Worm (Caenorhabditis elegans) whole organism, early embryonic: ENCODE data around the gene F40G12.10.
"Not testable (repeated sequence)": the region's sequence is repeated elsewhere in the genome, so short reads cannot be mapped to it uniquely, and the experiment has no call there.

Experiments
- B0310.2 ChIP-seq: sonication (generic microtip); optimal IDR thresholded peaks from 2 replicates; lab custom pipeline; 2016; ENCODE audit warnings: mild to moderate bottlenecking, missing genetic modification characterization, missing compliant biosample characterization
- F13C5.2 ChIP-seq: sonication (generic microtip); optimal IDR thresholded peaks from 2 replicates; lab custom pipeline; 2017; ENCODE audit warnings: mild to moderate bottlenecking, missing genetic modification characterization, inconsistent platforms, missing compliant biosample characterization
- aly-1 ChIP-seq: sonication (generic microtip); optimal IDR thresholded peaks from 2 replicates; lab custom pipeline; 2016; ENCODE audit warnings: missing genetic modification characterization, missing compliant biosample characterization
- ama-1 ChIP-seq: fragments of 150-350 bp; optimal IDR thresholded peaks from 2 replicates; lab custom pipeline; 2014
- ceh-13 ChIP-seq: fragments of 200-800 bp; sonication (Bioruptor generic); optimal IDR thresholded peaks from 2 replicates; lab custom pipeline; 2018; ENCODE audit warnings: mild to moderate bottlenecking, missing genetic modification characterization, missing compliant biosample characterization
- ceh-36 ChIP-seq: sonication (generic microtip); optimal IDR thresholded peaks from 2 replicates; lab custom pipeline; 2016; ENCODE audit warnings: missing genetic modification characterization, inconsistent platforms, missing compliant biosample characterization
- ets-7 ChIP-seq: sonication (generic microtip); optimal IDR thresholded peaks from 2 replicates; lab custom pipeline; 2016; ENCODE audit warnings: missing genotype, missing genetic modification characterization, missing compliant biosample characterization
- flt-1 ChIP-seq: fragments of 200-800 bp; sonication (Bioruptor generic); IDR thresholded peaks from 2 replicates; pipeline ENCODE4 v1.3.6; 2022; ENCODE audit warnings: missing genetic modification characterization, missing compliant biosample characterization
- hmbx-1 ChIP-seq: sonication (generic microtip); optimal IDR thresholded peaks from 2 replicates; lab custom pipeline; 2016; ENCODE audit warnings: mild to moderate bottlenecking, missing genetic modification characterization, missing compliant biosample characterization
- hmg-4 ChIP-seq: fragments of 200-800 bp; sonication (Bioruptor generic); optimal IDR thresholded peaks from 2 replicates; lab custom pipeline; 2018; ENCODE audit warnings: mild to moderate bottlenecking, missing genetic modification characterization, missing compliant biosample characterization
- hnd-1 ChIP-seq: sonication (generic microtip); optimal IDR thresholded peaks from 2 replicates; lab custom pipeline; 2016; ENCODE audit warnings: missing genetic modification characterization, missing compliant biosample characterization
- pes-1 ChIP-seq: fragments of 200-800 bp; sonication (Bioruptor generic); IDR thresholded peaks from 2 replicates; pipeline ENCODE4 v1.3.6; 2022; ENCODE audit warnings: missing genetic modification reagents, missing genetic modification characterization, missing compliant biosample characterization
- scrt-1 ChIP-seq: fragments of 200-800 bp; sonication (Bioruptor generic); IDR thresholded peaks from 2 replicates; pipeline ENCODE4 v1.3.6; 2022; ENCODE audit warnings: missing genetic modification characterization, missing compliant biosample characterization
- sea-1 ChIP-seq: fragments of 200-800 bp; sonication (Bioruptor generic); conservative IDR thresholded peaks from 2 replicates; pipeline ENCODE4 v1.3.6; 2022; ENCODE audit warnings: missing genetic modification characterization, missing compliant biosample characterization
- tbx-11 ChIP-seq: fragments of 200-800 bp; sonication (Bioruptor generic); IDR thresholded peaks from 2 replicates; pipeline ENCODE4 v1.3.6; 2022; ENCODE audit warnings: missing genetic modification characterization, missing compliant biosample characterization
- tbx-37 ChIP-seq: fragments of 200-800 bp; sonication (Bioruptor generic); conservative IDR thresholded peaks from 2 replicates; pipeline ENCODE4 v1.3.6; 2022; ENCODE audit warnings: missing genetic modification reagents, missing genetic modification characterization, missing compliant biosample characterization
- tra-4 ChIP-seq: sonication (generic microtip); optimal IDR thresholded peaks from 2 replicates; lab custom pipeline; 2017; ENCODE audit warnings: missing genetic modification characterization, missing compliant biosample characterization

Gene F40G12.10

DNA sequence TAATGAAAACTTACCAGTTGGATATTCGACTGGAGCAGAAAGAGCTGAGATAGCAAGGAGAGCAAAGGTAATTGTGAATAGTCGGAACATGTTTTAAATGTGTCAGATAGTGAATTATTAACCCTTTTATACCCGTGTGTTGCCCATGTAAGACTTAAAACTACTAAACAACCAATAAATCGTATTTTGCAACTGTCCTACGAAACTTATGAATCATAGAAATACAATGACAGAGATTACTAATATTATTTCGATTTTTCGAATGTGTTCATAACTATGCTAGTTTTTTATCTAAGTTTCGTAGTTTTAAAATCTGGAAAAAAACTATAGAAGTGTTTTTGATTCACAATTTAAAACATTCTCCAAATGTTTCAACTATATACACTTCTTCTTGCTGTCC, 23.4 kb downstream of the F40G12.10 start, which contains the start of gene spig-4:
Gene spig-4, minus strand, starts transcription at position 101 of the 400 bp plus-strand sequence.
- TF ChIP-seq flt-1 (GFP tag; lab: Robert Waterston, UW); tbx-11; scrt-1 (GFP tag; lab: Robert Waterston, UW): not testable (repeated sequence)

DNA sequence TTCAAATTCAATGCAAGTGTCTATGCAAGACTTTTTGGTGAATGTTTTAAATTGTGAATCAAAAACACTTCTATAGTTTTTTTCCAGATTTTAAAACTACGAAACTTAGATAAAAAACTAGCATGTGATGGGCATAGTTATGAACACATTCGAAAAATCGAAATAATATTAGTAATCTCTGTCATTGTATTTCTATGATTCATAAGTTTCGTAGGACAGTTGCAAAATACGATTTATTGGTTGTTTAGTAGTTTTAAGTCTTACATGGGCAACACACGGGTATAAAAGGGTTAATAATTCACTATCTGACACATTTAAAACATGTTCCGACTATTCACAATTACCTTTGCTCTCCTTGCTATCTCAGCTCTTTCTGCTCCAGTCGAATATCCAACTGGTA, 24.8 kb downstream of the F40G12.10 start, which contains the start of gene spig-5:
Gene spig-5, plus strand, starts transcription at position 301 of the 400 bp plus-strand sequence.
- not testable (repeated sequence) for TF ChIP-seq pes-1 (GFP tag; lab: Robert Waterston, UW); hnd-1 (tag; lab: Kevin White, UChicago); ceh-13 (GFP tag; lab: Kevin White, UChicago)

DNA sequence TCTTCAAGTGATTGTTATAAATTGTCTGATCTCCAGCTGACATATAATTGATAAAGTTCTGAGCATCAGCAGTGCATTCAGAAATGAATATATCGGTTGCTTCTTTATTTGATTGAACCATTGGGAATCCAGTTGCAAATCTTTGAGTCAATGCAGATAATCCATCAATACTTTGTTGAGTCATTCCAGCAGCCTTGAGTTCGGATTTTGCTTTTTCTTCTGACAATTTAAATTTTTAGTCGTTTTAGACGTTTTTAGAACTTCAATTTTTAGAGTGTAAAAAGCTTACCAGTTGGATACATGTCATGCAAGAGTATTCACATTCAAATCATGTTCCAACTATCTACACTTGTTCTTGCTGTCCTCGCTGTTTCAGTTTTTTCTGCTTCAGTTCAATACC, 26.3 kb downstream of the F40G12.10 start, which contains the start of gene F14D7.14:
Gene F14D7.14, plus strand, starts transcription at position 301 of the 400 bp plus-strand sequence.
- TF ChIP-seq pes-1 (GFP tag; lab: Robert Waterston, UW); hnd-1 (tag; lab: Kevin White, UChicago); flt-1 (GFP tag; lab: Robert Waterston, UW): not testable (repeated sequence)

DNA sequence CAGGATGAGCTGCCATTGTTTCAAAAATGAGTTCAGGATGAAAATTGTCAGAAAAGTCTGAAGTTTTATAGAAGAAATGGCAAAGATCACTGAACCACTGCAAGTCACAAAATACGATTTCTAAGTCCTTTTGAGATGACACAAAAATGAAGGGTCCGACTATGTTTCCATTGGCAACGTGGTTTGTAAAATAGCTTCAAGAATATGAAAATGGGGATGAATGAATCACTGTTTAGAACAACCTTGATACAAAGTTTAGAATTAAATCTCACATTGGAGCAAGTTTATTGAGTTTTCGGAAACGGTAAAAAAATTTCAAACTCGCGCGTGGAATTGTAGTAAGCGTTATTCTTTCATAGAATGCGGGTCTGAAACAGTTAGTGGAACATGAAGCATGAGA, 27.8 kb downstream of the F40G12.10 start, which contains the start of gene ddn-3:
Gene ddn-3, minus strand, starts transcription at position 101 of the 400 bp plus-strand sequence.
- TF ChIP-seq flt-1 (GFP tag; lab: Robert Waterston, UW): no peak
- TF ChIP-seq B0310.2: no peak
- TF ChIP-seq hmbx-1: no peak
- TF ChIP-seq F13C5.2 (tag; lab: Kevin White, UChicago): no peak
- no peak for TF ChIP-seq tbx-11
- TF ChIP-seq scrt-1 (GFP tag; lab: Robert Waterston, UW): no peak
- no peak for TF ChIP-seq hmg-4 (GFP tag; lab: Kevin White, UChicago)
- TF ChIP-seq aly-1 (tag; lab: Kevin White, UChicago): no peak
- TF ChIP-seq ama-1 (lab: Kevin White, UChicago): no peak
- TF ChIP-seq hnd-1 (tag; lab: Kevin White, UChicago): no peak
- TF ChIP-seq sea-1 (GFP tag; lab: Robert Waterston, UW): no peak
- no peak for TF ChIP-seq pes-1 (GFP tag; lab: Robert Waterston, UW)
- no peak for TF ChIP-seq tbx-37
- TF ChIP-seq ceh-13 (GFP tag; lab: Kevin White, UChicago): no peak
- TF ChIP-seq tra-4 (tag; lab: Kevin White, UChicago): no peak
- TF ChIP-seq ets-7 (tag; lab: Kevin White, UChicago): no peak

DNA sequence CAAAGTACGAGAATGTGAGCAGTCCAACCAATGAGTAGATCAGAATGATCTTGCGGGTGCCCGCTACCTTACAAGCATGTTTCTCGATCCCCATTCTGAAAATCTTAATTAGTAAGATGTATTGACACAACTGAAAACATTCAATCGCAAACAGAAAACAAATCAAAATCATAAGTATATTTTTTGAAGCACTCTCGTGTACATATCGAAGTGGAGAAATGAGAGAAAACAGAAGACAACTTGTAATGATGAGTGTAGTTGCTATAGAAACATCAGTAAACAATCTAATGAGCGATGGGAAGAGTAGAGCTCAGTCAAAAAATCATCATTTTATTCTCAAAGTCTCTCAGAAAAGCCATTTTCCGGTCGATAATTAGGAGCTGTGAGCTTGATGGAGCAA, 29.4 kb downstream of the F40G12.10 start, which contains the start of gene F14D7.8:
Gene F14D7.8, minus strand, starts transcription at position 101 of the 400 bp plus-strand sequence.
- TF ChIP-seq flt-1 (GFP tag; lab: Robert Waterston, UW) (no peak), scrt-1 (GFP tag; lab: Robert Waterston, UW) (no peak), ceh-36 (no peak), tbx-11 (no peak), tbx-37 (no peak), ama-1 (lab: Kevin White, UChicago) (no peak)

DNA sequence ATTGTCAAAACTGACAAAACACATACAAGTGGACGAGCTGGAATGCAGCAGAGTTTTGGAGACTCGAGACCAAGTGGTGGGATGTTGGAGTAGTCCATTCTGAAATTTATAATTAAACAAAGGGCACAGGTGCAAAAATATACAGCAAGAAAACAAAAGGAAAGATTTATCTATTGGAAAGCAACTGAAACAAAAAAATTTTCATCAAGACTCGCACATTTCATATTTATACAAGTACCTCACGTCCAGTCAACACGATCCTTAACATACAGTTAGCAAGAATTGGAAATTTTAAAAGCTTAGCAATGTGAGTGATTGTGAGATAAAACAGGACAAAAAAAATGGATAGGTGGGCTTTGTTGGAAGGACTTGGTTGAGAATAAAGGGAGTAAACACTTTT, 30.9 kb downstream of the F40G12.10 start, which contains the start of gene F47B8.1:
Gene F47B8.1, minus strand, starts transcription at position 101 of the 400 bp plus-strand sequence.
- TF ChIP-seq hnd-1 (tag; lab: Kevin White, UChicago): no peak
- no peak for TF ChIP-seq ceh-13 (GFP tag; lab: Kevin White, UChicago)
- TF ChIP-seq F13C5.2 (tag; lab: Kevin White, UChicago): no peak
- no peak for TF ChIP-seq ets-7 (tag; lab: Kevin White, UChicago)
- TF ChIP-seq tbx-11: no peak
- no peak for TF ChIP-seq B0310.2
- TF ChIP-seq tra-4 (tag; lab: Kevin White, UChicago): no peak
- no peak for TF ChIP-seq scrt-1 (GFP tag; lab: Robert Waterston, UW)
- TF ChIP-seq ama-1 (lab: Kevin White, UChicago): no peak
- no peak for TF ChIP-seq hmbx-1
- no peak for TF ChIP-seq ceh-36
- no peak for TF ChIP-seq hmg-4 (GFP tag; lab: Kevin White, UChicago)
- TF ChIP-seq sea-1 (GFP tag; lab: Robert Waterston, UW): no peak
- TF ChIP-seq pes-1 (GFP tag; lab: Robert Waterston, UW): no peak
- no peak for TF ChIP-seq tbx-37
- no peak for TF ChIP-seq flt-1 (GFP tag; lab: Robert Waterston, UW)
- TF ChIP-seq aly-1 (tag; lab: Kevin White, UChicago): no peak

DNA sequence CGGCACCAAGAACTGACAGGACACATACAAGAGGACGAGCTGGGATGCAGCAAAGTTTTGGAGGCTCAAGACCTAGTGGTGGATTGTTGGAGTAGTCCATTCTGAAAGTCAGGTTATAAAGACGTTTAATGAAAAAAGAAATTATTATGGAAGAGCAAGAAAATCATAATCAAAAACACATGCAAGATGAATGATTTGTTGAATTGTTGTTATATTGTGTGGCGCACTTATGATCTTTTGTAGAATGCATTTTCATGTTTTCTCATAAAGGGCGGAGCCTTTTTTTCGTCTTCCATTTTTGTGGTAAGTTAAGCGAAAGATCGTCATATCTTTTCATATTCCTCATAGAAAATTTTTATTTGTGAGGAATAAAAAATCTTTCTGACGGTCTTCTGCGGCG, 33.2 kb downstream of the F40G12.10 start, which contains the start of gene F47B8.2:
Gene F47B8.2, minus strand, starts transcription at position 101 of the 400 bp plus-strand sequence.
- TF ChIP-seq hnd-1 (tag; lab: Kevin White, UChicago): no peak
- no peak for TF ChIP-seq ceh-36
- no peak for TF ChIP-seq hmbx-1
- TF ChIP-seq tra-4 (tag; lab: Kevin White, UChicago): no peak
- TF ChIP-seq hmg-4 (GFP tag; lab: Kevin White, UChicago): no peak
- no peak for TF ChIP-seq flt-1 (GFP tag; lab: Robert Waterston, UW)
- TF ChIP-seq sea-1 (GFP tag; lab: Robert Waterston, UW): no peak
- TF ChIP-seq F13C5.2 (tag; lab: Kevin White, UChicago): no peak
- TF ChIP-seq B0310.2: no peak
- TF ChIP-seq ceh-13 (GFP tag; lab: Kevin White, UChicago): no peak
- TF ChIP-seq tbx-11: no peak

DNA sequence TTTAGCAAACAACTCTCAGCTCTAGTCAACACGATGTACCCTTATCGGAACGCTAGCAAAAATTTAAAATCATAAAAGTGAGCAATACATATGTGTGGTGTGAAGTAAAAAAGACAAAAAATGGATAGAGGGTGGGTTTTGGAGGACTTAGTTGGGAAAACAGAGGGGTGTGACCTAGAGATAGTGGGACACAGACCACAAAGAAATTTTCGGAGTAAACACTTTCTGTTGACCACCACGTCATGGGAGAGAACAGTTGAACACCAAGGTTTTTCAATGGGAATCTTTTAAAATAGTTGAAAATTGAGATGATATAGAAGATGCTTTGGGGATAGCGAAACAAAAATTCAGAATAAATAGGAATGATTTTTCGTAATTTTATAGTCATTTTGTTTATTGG, 33.9 kb downstream of the F40G12.10 start:
- TF ChIP-seq hmbx-1: no peak
- no peak for TF ChIP-seq ceh-13 (GFP tag; lab: Kevin White, UChicago)
- no peak for TF ChIP-seq aly-1 (tag; lab: Kevin White, UChicago)
- no peak for TF ChIP-seq ets-7 (tag; lab: Kevin White, UChicago)
- TF ChIP-seq pes-1 (GFP tag; lab: Robert Waterston, UW): no peak
- no peak for TF ChIP-seq tbx-11
- no peak for TF ChIP-seq ama-1 (lab: Kevin White, UChicago)
